Fruit fly (Drosophila melanogaster): ENCODE results near the gene Srp68.

Srp68 gene

dm6 chr3L:8985132-8985847 lies 10.4 kb downstream of the Srp68 start (continued):
- TF ChIP-seq CG14014 (GFP tag; IDR thresholded peaks at IDR 0.05) (no peak), Dp (GFP tag; optimal IDR thresholded peaks at IDR 0.05) (peak; percentile 47), ewg (GFP tag; optimal IDR thresholded peaks at IDR 0.05) (peak; percentile 8)

- TF ChIP-seq CG17186 (GFP tag; optimal IDR thresholded peaks at IDR 0.05), result no peak
- TF ChIP-seq CG31224 (GFP tag; IDR thresholded peaks at IDR 0.05), result peak; percentile 52
- TF ChIP-seq lov (optimal IDR thresholded peaks at IDR 0.05), result no peak
- TF ChIP-seq lov (GFP tag; IDR thresholded peaks at IDR 0.05), result 0 out of 3 replicates have a peak, but pooled peaks have one; percentile 57
- peak; percentile 75 for TF ChIP-seq gsb (GFP tag; IDR thresholded peaks at IDR 0.05)
- TF ChIP-seq bcd (GFP tag; optimal IDR thresholded peaks at IDR 0.05), result peak; percentile 50
- TF ChIP-seq CG13775 (GFP tag; optimal IDR thresholded peaks at IDR 0.05), result no peak
- peak; percentile 43 for TF ChIP-seq Dek (tag; optimal IDR thresholded peaks at IDR 0.05)
- TF ChIP-seq CG6854 (GFP tag; optimal IDR thresholded peaks at IDR 0.05), result peak; percentile 51
- peak; percentile 75; the same call in 2 of the 3 replicates for TF ChIP-seq Dbx (GFP tag; IDR thresholded peaks at IDR 0.05)
- TF ChIP-seq cato (GFP tag; optimal IDR thresholded peaks at IDR 0.05; ENCODE audit: borderline replicate concordance), result no peak
- TF ChIP-seq Oaz (GFP tag; IDR thresholded peaks at IDR 0.05), result peak; percentile 48
- TF ChIP-seq oc (tag; optimal IDR thresholded peaks at IDR 0.05), result no peak
- peak; percentile 71 for TF ChIP-seq CG17912 (GFP tag; optimal IDR thresholded peaks at IDR 0.05)
- TF ChIP-seq CG7271 (tag; optimal IDR thresholded peaks at IDR 0.05), result no peak
- peak; percentile 48 for TF ChIP-seq B-H2 (GFP tag; optimal IDR thresholded peaks at IDR 0.05)
- TF ChIP-seq CG10431 (GFP tag; optimal IDR thresholded peaks at IDR 0.05), result peak; percentile 66
- TF ChIP-seq E2f2 (GFP tag; IDR thresholded peaks at IDR 0.05), result no peak
- peak; percentile 48 for TF ChIP-seq bab2 (GFP tag; optimal IDR thresholded peaks at IDR 0.05)
- TF ChIP-seq CG33557 (GFP tag; optimal IDR thresholded peaks at IDR 0.05), result peak; percentile 56
- peak; percentile 53; the same call in 2 of the 3 replicates for TF ChIP-seq zfh1 (GFP tag; IDR thresholded peaks at IDR 0.05)
- TF ChIP-seq HLHmδ (GFP tag; optimal IDR thresholded peaks at IDR 0.05), result no peak
- TF ChIP-seq CG4707 (GFP tag; optimal IDR thresholded peaks at IDR 0.05), result peak; percentile 53
- TF ChIP-seq ssp (GFP tag; IDR thresholded peaks at IDR 0.05), result peak; percentile 26; the same call in 1 of the 2 replicates
- TF ChIP-seq CG1832 (GFP tag; optimal IDR thresholded peaks at IDR 0.05), result no peak
- peak; percentile 36; the same call in 1 of the 2 replicates for TF ChIP-seq ttk (GFP tag; IDR thresholded peaks at IDR 0.05)
- TF ChIP-seq CG32772 (GFP tag; IDR thresholded peaks at IDR 0.05), result peak; percentile 50
- TF ChIP-seq CG42726 (GFP tag; IDR thresholded peaks at IDR 0.05; ENCODE audit: partially characterized antibody), result no peak
- TF ChIP-seq Tbp (GFP tag; optimal IDR thresholded peaks at IDR 0.05), result no peak
- peak; percentile 24 for TF ChIP-seq fd3F (GFP tag; optimal IDR thresholded peaks at IDR 0.05)
- no peak for TF ChIP-seq CG1603 (tag; optimal IDR thresholded peaks at IDR 0.05)
- no peak for TF ChIP-seq Sox102F (GFP tag; optimal IDR thresholded peaks at IDR 0.05)
- peak; percentile 52 for TF ChIP-seq PHDP (tag; optimal IDR thresholded peaks at IDR 0.05)
- TF ChIP-seq sisA (GFP tag; IDR thresholded peaks at IDR 0.05), result peak; percentile 32; the same call in 1 of the 2 replicates
- TF ChIP-seq usp (GFP tag; optimal IDR thresholded peaks at IDR 0.05), result no peak
- peak; percentile 74; the same call in 1 of the 2 replicates for TF ChIP-seq aop (GFP tag; IDR thresholded peaks at IDR 0.05)
- TF ChIP-seq Chrac-16 (GFP tag; optimal IDR thresholded peaks at IDR 0.05), result peak; percentile 53
- peak; percentile 18 for TF ChIP-seq Six4 (GFP tag; optimal IDR thresholded peaks at IDR 0.05)
- no peak for TF ChIP-seq fru (optimal IDR thresholded peaks at IDR 0.05)
- no peak for TF ChIP-seq H15 (GFP tag; IDR thresholded peaks at IDR 0.05)
- TF ChIP-seq hkb (optimal IDR thresholded peaks at IDR 0.05), result no peak
- TF ChIP-seq hkb (GFP tag; IDR thresholded peaks at IDR 0.05), result peak; percentile 65
- TF ChIP-seq sim (GFP tag; IDR thresholded peaks at IDR 0.05), result 0 out of 2 replicates have a peak, but pooled peaks have one; percentile 8
- no peak for TF ChIP-seq CG9797 (GFP tag; optimal IDR thresholded peaks at IDR 0.05)
- peak; percentile 56 for TF ChIP-seq NfI (GFP tag; optimal IDR thresholded peaks at IDR 0.05)
Measured at dm6 chr3L:8985848-8986320, 11.0 kb downstream of the Srp68 start, which contains the start of gene Galk. Gene Galk (minus strand): TSS chr3L:8986091.
